Comparison of ENCODE assay signal across 2 worm cellular contexts in genomic region chrII:5042381-5042930, ce11.
A peak's percentile ranks its signal among the peaks of the same experiment; 100 is the strongest.
TF ChIP-seq lines count a peak whose summit lies in the region.

No protein-coding gene starts in this region.

TF ChIP-seq in whole organism, L1 larva, 84 proteins besides CTCF, POLR2A, EP300 and RAD21 (continued from another document):
- no peak for TF ChIP-seq snpc-4 (tag; optimal IDR thresholded peaks at IDR 0.05; lab: Kevin White, UChicago)
- no peak for TF ChIP-seq nhr-84 (tag; optimal IDR thresholded peaks at IDR 0.05; lab: Kevin White, UChicago)
- TF ChIP-seq lir-3 (tag; optimal IDR thresholded peaks at IDR 0.05; lab: Kevin White, UChicago; ENCODE audit: poor library complexity), result no peak
- no peak; the same call in 1 of the 2 replicates for TF ChIP-seq isw-1 (GFP tag; IDR thresholded peaks at IDR 0.05; lab: Robert Waterston, UW)
- TF ChIP-seq nhr-71 (tag; optimal IDR thresholded peaks at IDR 0.05; lab: Kevin White, UChicago), result peak; percentile 14
- peak; percentile 36 for TF ChIP-seq fkh-8 (tag; optimal IDR thresholded peaks at IDR 0.05; lab: Kevin White, UChicago)
- TF ChIP-seq efl-3 (GFP tag; optimal IDR thresholded peaks at IDR 0.05; lab: Kevin White, UChicago), result no peak
- TF ChIP-seq nhr-19 (GFP tag; conservative IDR thresholded peaks at IDR 0.05; lab: Robert Waterston, UW), result no peak
- TF ChIP-seq lsy-2 (tag; optimal IDR thresholded peaks at IDR 0.05; lab: Kevin White, UChicago), result peak in 1 of 2 experiments; percentile 28
- TF ChIP-seq aly-2 (tag; optimal IDR thresholded peaks at IDR 0.05; lab: Kevin White, UChicago), result no peak
- peak; percentile 57 for TF ChIP-seq unc-86 (tag; optimal IDR thresholded peaks at IDR 0.05; lab: Kevin White, UChicago)
- TF ChIP-seq rnt-1 (tag; optimal IDR thresholded peaks at IDR 0.05; lab: Kevin White, UChicago), result no peak
- TF ChIP-seq ama-1 (optimal IDR thresholded peaks at IDR 0.05; lab: Kevin White, UChicago), result no peak
- peak; percentile 63 for TF ChIP-seq fkh-10 (GFP tag; optimal IDR thresholded peaks at IDR 0.05; lab: Kevin White, UChicago)
- TF ChIP-seq skn-1 (tag; optimal IDR thresholded peaks at IDR 0.05; lab: Kevin White, UChicago), result no peak
- TF ChIP-seq nhr-12 (tag; optimal IDR thresholded peaks at IDR 0.05; lab: Kevin White, UChicago), result no peak
- no peak for TF ChIP-seq zag-1 (tag; optimal IDR thresholded peaks at IDR 0.05; lab: Kevin White, UChicago)
- no peak for TF ChIP-seq hpl-2 (GFP tag; optimal IDR thresholded peaks at IDR 0.05; lab: Kevin White, UChicago)
- TF ChIP-seq efl-1 (optimal IDR thresholded peaks at IDR 0.05; lab: Kevin White, UChicago), result no peak
- peak in 1 of 2 experiments; percentile 62 for TF ChIP-seq efl-1 (GFP tag; optimal IDR thresholded peaks at IDR 0.05 in 1 of 2; lab: Kevin White, UChicago)
- TF ChIP-seq nhr-20 (tag; optimal IDR thresholded peaks at IDR 0.05; lab: Kevin White, UChicago), result no peak
- TF ChIP-seq ces-1 (GFP tag; optimal IDR thresholded peaks at IDR 0.05; lab: Kevin White, UChicago), result no peak
- no peak for TF ChIP-seq C04F5.9 (tag; optimal IDR thresholded peaks at IDR 0.05; lab: Kevin White, UChicago)
- no peak for TF ChIP-seq vab-15 (tag; optimal IDR thresholded peaks at IDR 0.05; lab: Kevin White, UChicago)
- no peak for TF ChIP-seq sptf-1 (tag; optimal IDR thresholded peaks at IDR 0.05; lab: Kevin White, UChicago)
- no peak for TF ChIP-seq hlh-4 (tag; optimal IDR thresholded peaks at IDR 0.05; lab: Kevin White, UChicago)
- no peak for TF ChIP-seq blmp-1 (tag; optimal IDR thresholded peaks at IDR 0.05; lab: Kevin White, UChicago)
- no peak for TF ChIP-seq sup-37 (GFP tag; optimal IDR thresholded peaks at IDR 0.05; lab: Kevin White, UChicago)
- no peak for TF ChIP-seq ceh-90 (tag; optimal IDR thresholded peaks at IDR 0.05; lab: Kevin White, UChicago)
- no peak for TF ChIP-seq C16A3.4 (tag; optimal IDR thresholded peaks at IDR 0.05; lab: Kevin White, UChicago)
- no peak for TF ChIP-seq C34B4.2 (tag; optimal IDR thresholded peaks at IDR 0.05; lab: Kevin White, UChicago)
- TF ChIP-seq grh-1 (GFP tag; IDR thresholded peaks at IDR 0.05; lab: Robert Waterston, UW), result no peak
- TF ChIP-seq mep-1 (tag; optimal IDR thresholded peaks at IDR 0.05; lab: Kevin White, UChicago), result peak; percentile 8

TF ChIP-seq in whole organism, L2 larva, 48 proteins besides CTCF, POLR2A, EP300 and RAD21 (continued from another document):
- TF ChIP-seq elt-3 (tag; optimal IDR thresholded peaks at IDR 0.05; lab: Kevin White, UChicago) (no peak), Y55F3AM.14 (GFP tag; optimal IDR thresholded peaks at IDR 0.05; lab: Kevin White, UChicago) (no peak), C34F6.9 (tag; optimal IDR thresholded peaks at IDR 0.05; lab: Kevin White, UChicago) (peak; percentile 13), F13H6.1 (tag; optimal IDR thresholded peaks at IDR 0.05; lab: Kevin White, UChicago) (peak; percentile 37), gmeb-1 (tag; optimal IDR thresholded peaks at IDR 0.05; lab: Kevin White, UChicago) (no peak), sem-4 (tag; optimal IDR thresholded peaks at IDR 0.05; lab: Kevin White, UChicago) (no peak), lin-13 (GFP tag; optimal IDR thresholded peaks at IDR 0.05; lab: Kevin White, UChicago) (no peak), ZK546.5 (tag; optimal IDR thresholded peaks at IDR 0.05; lab: Kevin White, UChicago) (no peak), ceh-16 (tag; optimal IDR thresholded peaks at IDR 0.05; lab: Kevin White, UChicago) (no peak), ama-1 (optimal IDR thresholded peaks at IDR 0.05; lab: Kevin White, UChicago) (no peak), zag-1 (tag; optimal IDR thresholded peaks at IDR 0.05; lab: Kevin White, UChicago) (peak; percentile 24)
TF ChIP-seq in whole organism, L2 larva: peak in this region for 7.
